Worm (Caenorhabditis elegans) whole organism, L1 larva: ENCODE measurements around the gene unc-119.
A peak's percentile ranks its signal among the peaks of the same experiment; 100 is the strongest.

Experiments used
- C16A3.4 ChIP-seq: fragments of 150-350 bp; optimal IDR thresholded peaks from 2 replicates; lab custom pipeline; 2014; ENCODE audit warnings: missing biosample characterization, missing genetic modification characterization
- alr-1 ChIP-seq: fragments of 200-800 bp; sonication (Bioruptor generic); optimal IDR thresholded peaks from 2 replicates; lab custom pipeline; 2018; ENCODE audit warnings: borderline replicate concordance, mild to moderate bottlenecking, missing genetic modification characterization, missing compliant biosample characterization
- ama-1 ChIP-seq: fragments of 150-350 bp; optimal IDR thresholded peaks from 2 replicates; lab custom pipeline; 2014
- ceh-90 ChIP-seq: sonication (generic microtip); optimal IDR thresholded peaks from 2 replicates; lab custom pipeline; 2016; ENCODE audit warnings: missing genetic modification characterization, missing compliant biosample characterization
- efl-1 ChIP-seq, 4 experiments: fragments of 150-350 bp; optimal IDR thresholded peaks in 3 of 4; peaks in 1 of 4; 1 replicate in 1 of 4; 2 replicates in 3 of 4; lab custom pipeline; 2014; ENCODE audit warnings: missing biosample characterization in 2 of 4, missing genetic modification characterization in 2 of 4, missing genetic modification reagents in 2 of 4
- efl-3 ChIP-seq: fragments of 200-800 bp; sonication (Bioruptor generic); optimal IDR thresholded peaks from 2 replicates; lab custom pipeline; 2018; ENCODE audit warnings: mild to moderate bottlenecking, missing genetic modification characterization, missing compliant biosample characterization
- jun-1 ChIP-seq: fragments of 150-350 bp; optimal IDR thresholded peaks from 2 replicates; lab custom pipeline; 2014; ENCODE audit warnings: missing biosample characterization, missing genetic modification reagents, missing genetic modification characterization
- nhr-237 ChIP-seq: fragments of 150-350 bp; optimal IDR thresholded peaks from 2 replicates; lab custom pipeline; 2014; ENCODE audit warnings: missing biosample characterization, missing genetic modification characterization
- nhr-28 ChIP-seq: fragments of 150-350 bp; optimal IDR thresholded peaks from 2 replicates; lab custom pipeline; 2014; ENCODE audit warnings: missing biosample characterization, missing genetic modification characterization
- pqm-1 ChIP-seq: sonication (generic microtip); optimal IDR thresholded peaks from 3 replicates; lab custom pipeline; 2017; ENCODE audit warnings: missing biosample characterization, missing genetic modification characterization
- skn-1 ChIP-seq: fragments of 150-350 bp; optimal IDR thresholded peaks from 2 replicates; lab custom pipeline; 2014; ENCODE audit warnings: missing biosample characterization, missing genetic modification characterization
- zag-1 ChIP-seq: fragments of 150-350 bp; optimal IDR thresholded peaks from 2 replicates; lab custom pipeline; 2014; ENCODE audit warnings: missing biosample characterization, missing genetic modification characterization

- TF ChIP-seq zag-1 (tag; lab: Kevin White, UChicago) (no peak), pqm-1 (tag; lab: Kevin White, UChicago) (no peak), alr-1 (tag; lab: Kevin White, UChicago) (no peak), efl-3 (no peak), nhr-237 (tag; lab: Kevin White, UChicago) (no peak), ceh-90 (tag; lab: Kevin White, UChicago) (no peak), efl-1 (optimal IDR thresholded peaks at IDR 0.05; lab: Kevin White, UChicago) (peak; percentile 53 to 63), efl-1 (GFP tag; optimal IDR thresholded peaks at IDR 0.05 in 1 of 2; lab: Kevin White, UChicago) (peak; percentile 61 to 93), ama-1 (lab: Kevin White, UChicago) (no peak), nhr-28 (tag; lab: Kevin White, UChicago) (no peak), jun-1 (tag; lab: Kevin White, UChicago) (no peak), skn-1 (tag; lab: Kevin White, UChicago) (peak; percentile 42), C16A3.4 (tag; lab: Kevin White, UChicago) (peak; percentile 39)
Measured at ce11 chrIII:10895817-10896413, 6.5 kb upstream of the unc-119 start, which contains the start of gene com-1.
